Fruit fly (Drosophila melanogaster) whole organism, wandering third instar larva: ENCODE results near the gene CG8607.
A peak's percentile ranks its signal among the peaks of the same experiment; 100 is the strongest.

ENCODE experiments used
- CrebA ChIP-seq: fragments of 200-800 bp; sonication (Bioruptor generic); optimal IDR thresholded peaks from 2 replicates; lab custom pipeline; 2016; ENCODE audit warnings: missing biosample characterization, mild to moderate bottlenecking, missing genetic modification characterization, borderline replicate concordance
- Dfd ChIP-seq: fragments of >200 bp; optimal IDR thresholded peaks from 2 replicates; lab custom pipeline; 2017; ENCODE audit warnings: missing biosample characterization, missing genetic modification characterization
- Hr78 ChIP-seq: fragments of >200 bp; optimal IDR thresholded peaks from 2 replicates; lab custom pipeline; 2017; ENCODE audit warnings: missing biosample characterization, missing genetic modification characterization
- Hr83 ChIP-seq: fragments of 200-300 bp; sonication (Bioruptor generic); optimal IDR thresholded peaks from 2 replicates; lab custom pipeline; 2016; ENCODE audit warnings: missing biosample characterization, mild to moderate bottlenecking, missing genetic modification characterization, moderate library complexity; ENCODE audit not compliant: poor library complexity, severe bottlenecking
- Myc ChIP-seq: fragments of >200 bp; optimal IDR thresholded peaks from 2 replicates; lab custom pipeline; 2017
- N ChIP-seq: fragments of >200 bp; optimal IDR thresholded peaks from 2 replicates; lab custom pipeline; 2018; ENCODE audit warnings: missing biosample characterization, missing external identifiers, missing genetic modification characterization
- Rel ChIP-seq, 2 experiments: fragments of 200-800 bp; sonication (Bioruptor generic) in 1 of 2; optimal IDR thresholded peaks; 2 replicates in 1 of 2; 3 replicates in 1 of 2; lab custom pipeline; 2016 to 2019; ENCODE audit warnings: mild to moderate bottlenecking in 2 of 2, missing biosample characterization in 2 of 2, missing genetic modification characterization in 2 of 2, moderate library complexity in 1 of 2
- fru ChIP-seq: fragments of 200-800 bp; sonication (Bioruptor generic); optimal IDR thresholded peaks from 3 replicates; lab custom pipeline; 2016; ENCODE audit warnings: missing biosample characterization, mild to moderate bottlenecking, missing genetic modification characterization
- h ChIP-seq: fragments of 200-800 bp; sonication (Bioruptor generic); optimal IDR thresholded peaks from 3 replicates; lab custom pipeline; 2016; ENCODE audit warnings: missing biosample characterization, mild to moderate bottlenecking, missing genetic modification characterization
- jim ChIP-seq: fragments of 175-275, 200-325 bp; sonication (Bioruptor generic); optimal IDR thresholded peaks from 2 replicates; lab custom pipeline; 2016; ENCODE audit warnings: missing biosample characterization, mild to moderate bottlenecking, missing genetic modification characterization
- lola ChIP-seq: fragments of >200 bp; optimal IDR thresholded peaks from 2 replicates; lab custom pipeline; 2017; ENCODE audit warnings: missing biosample characterization, missing genetic modification characterization
- psq ChIP-seq: fragments of 200-800 bp; sonication (Bioruptor generic); optimal IDR thresholded peaks from 3 replicates; lab custom pipeline; 2017; ENCODE audit warnings: missing biosample characterization, mild to moderate bottlenecking, missing genetic modification characterization, moderate library complexity
- sage ChIP-seq: fragments of 200-800 bp; sonication (Bioruptor generic); optimal IDR thresholded peaks from 2 replicates; lab custom pipeline; 2016; ENCODE audit warnings: missing biosample characterization, mild to moderate bottlenecking, missing genetic modification characterization

Gene CG8607

DNA sequence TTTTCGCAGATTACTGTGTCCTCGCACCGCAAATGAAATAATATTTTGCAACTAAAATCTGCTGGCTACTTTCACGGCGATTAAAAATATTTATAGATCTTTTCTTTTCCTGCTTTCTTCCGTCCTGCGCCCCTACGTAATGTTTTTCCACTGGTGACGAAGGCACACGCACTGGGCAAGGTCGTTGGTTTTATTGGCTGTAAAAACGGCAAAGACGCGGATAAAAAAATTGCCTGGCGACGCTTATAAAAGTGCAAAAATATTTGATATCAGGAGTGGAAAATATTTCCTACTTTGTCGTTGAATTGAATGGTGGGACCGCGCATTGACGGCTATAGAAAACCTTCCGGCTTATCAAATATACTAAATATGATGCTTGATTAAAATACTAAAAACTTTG lies 49.1 kb downstream of the CG8607 start, which contains the start of gene Sh3beta:
Gene Sh3beta (minus strand): TSS at position 327 of the 400 bp plus-strand sequence.
- TF ChIP-seq sage (GFP tag; lab: Kevin White, UChicago) (peak; percentile 20), CrebA (no peak)

DNA sequence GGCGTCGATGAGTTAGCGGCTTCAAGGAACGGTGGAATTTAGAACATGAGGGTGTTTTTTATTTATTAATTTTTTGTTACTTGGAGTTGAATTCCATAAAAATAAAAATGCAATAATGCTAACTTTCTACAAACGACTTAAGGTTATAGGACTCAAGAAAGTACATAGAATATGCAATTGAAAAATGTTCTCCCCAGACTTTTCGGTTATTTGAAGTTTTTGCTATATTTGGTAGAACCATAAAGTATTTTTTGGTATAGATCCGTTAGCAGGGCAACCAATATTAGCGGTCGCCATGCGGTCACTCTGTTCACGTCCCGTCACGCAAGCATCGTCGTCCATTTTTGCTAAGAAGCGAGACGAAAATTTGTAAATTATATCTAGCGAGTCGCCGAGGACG lies 49.7 kb downstream of the CG8607 start, which contains the start of gene akirin:
Gene akirin (plus strand): TSS at position 301 of the 400 bp plus-strand sequence.
- TF ChIP-seq lola (GFP tag; lab: Kevin White, UChicago) (no peak), Myc (lab: Kevin White, UChicago) (peak; percentile 4)
- TF ChIP-seq, all 38 proteins: peak for 1

DNA sequence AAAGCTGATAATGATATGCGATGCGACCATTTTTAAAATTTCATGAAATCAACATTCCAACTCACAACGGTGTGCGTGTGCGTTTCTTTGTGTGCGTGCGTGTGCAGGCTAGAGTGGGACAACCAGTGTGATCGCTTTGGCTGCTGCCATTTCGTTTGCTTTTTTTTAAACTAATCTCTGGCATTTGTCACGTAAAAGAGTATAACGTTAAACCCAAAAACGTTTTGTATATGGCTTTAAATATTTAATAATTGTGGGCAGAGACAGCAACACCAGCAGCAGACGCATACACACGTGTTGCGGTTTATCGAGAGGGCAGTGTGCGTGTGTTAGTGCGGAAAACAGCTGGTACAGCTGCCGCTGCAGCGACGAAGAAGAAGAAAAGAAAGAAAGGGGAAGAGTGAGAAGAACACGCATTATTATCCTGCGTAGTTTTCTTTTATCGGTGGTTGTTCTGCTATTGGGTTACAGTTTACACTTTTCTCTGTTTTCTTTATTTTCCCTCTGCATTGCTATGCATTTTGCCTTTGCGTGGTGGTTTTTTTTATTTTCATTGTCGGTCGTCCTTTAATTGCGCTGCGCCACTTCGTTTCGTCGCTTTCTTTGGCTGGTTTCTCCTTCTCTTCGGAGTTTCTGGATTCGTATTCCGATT lies 50.5 kb downstream of the CG8607 start:
- TF ChIP-seq fru (GFP tag; lab: Kevin White, UChicago) (no peak), jim (GFP tag; lab: Kevin White, UChicago) (no peak), psq (GFP tag; lab: Kevin White, UChicago) (peak; percentile 81), Hr78 (GFP tag; lab: Kevin White, UChicago) (peak; percentile 7), h (GFP tag; lab: Kevin White, UChicago) (peak; percentile 41), N (GFP tag; lab: Kevin White, UChicago) (peak; percentile 79), Dfd (GFP tag; lab: Kevin White, UChicago) (no peak), Hr83 (GFP tag; lab: Kevin White, UChicago) (peak; percentile 1), Rel (GFP tag; optimal IDR thresholded peaks at IDR 0.05; lab: Kevin White, UChicago) (no peak), Rel (tag; optimal IDR thresholded peaks at IDR 0.05; lab: Kevin White, UChicago) (peak; percentile 39)
